Fruit fly (Drosophila melanogaster) whole organism, pupa: ENCODE results near the gene CG9132.

Source experiments
- CG12605 ChIP-seq: fragments of 200-800 bp; sonication (Bioruptor generic); IDR thresholded peaks from 2 replicates; pipeline ENCODE4 v1.3.6; 2022; ENCODE audit warnings: missing biosample characterization, missing genetic modification characterization
- CG4496 ChIP-seq: fragments of 200-800 bp; sonication (Bioruptor generic); IDR thresholded peaks from 3 replicates; pipeline ENCODE4 v1.3.6; 2022; ENCODE audit warnings: missing biosample characterization, missing genetic modification characterization
- EcR ChIP-seq: fragments of 200-800 bp; sonication (Bioruptor generic); optimal IDR thresholded peaks from 3 replicates; lab custom pipeline; 2019; ENCODE audit warnings: missing biosample characterization, missing genetic modification characterization, mild to moderate bottlenecking, moderate library complexity, missing genetic modification reagents
- Pif1B ChIP-seq: fragments of 200-800 bp; sonication (Bioruptor generic); optimal IDR thresholded peaks from 3 replicates; lab custom pipeline; 2016; ENCODE audit warnings: missing biosample characterization, missing genetic modification characterization

DNA sequence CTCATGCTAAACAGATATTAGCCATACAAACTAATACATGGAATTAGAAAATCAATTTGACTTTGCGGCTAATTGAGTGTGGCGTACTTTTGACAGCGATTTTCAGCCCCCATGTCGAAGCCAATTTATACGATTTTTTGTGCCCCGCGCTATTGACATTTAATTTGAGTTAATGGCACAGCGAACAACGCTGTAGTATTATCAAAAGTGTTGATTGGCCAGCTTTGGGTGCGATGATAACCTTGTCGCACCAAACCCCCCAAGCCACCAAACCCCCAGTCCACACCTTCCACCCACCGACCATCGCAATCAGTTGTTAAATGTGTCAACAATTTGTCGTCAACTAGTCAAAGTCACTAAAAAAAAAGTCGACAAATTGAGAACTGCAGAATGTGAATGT lies 51.2 kb downstream of the CG9132 start:
- TF ChIP-seq CG4496 (GFP tag; lab: Robert Waterston, UW) (no peak), CG12605 (no peak), Pif1B (no peak), EcR (GFP tag; lab: Kevin White, UChicago) (no peak)
